Fruit fly (Drosophila melanogaster) S2 (cell line): ENCODE data around the gene Dad1.

ENCODE experiments used
- CG8478 ChIP-seq: fragments of >200 bp; optimal IDR thresholded peaks from 2 replicates; lab custom pipeline; 2018
- CTCF ChIP-seq, 2 experiments: fragments of >200 bp; optimal IDR thresholded peaks; 2 replicates each; lab custom pipeline; 2018

DNA sequence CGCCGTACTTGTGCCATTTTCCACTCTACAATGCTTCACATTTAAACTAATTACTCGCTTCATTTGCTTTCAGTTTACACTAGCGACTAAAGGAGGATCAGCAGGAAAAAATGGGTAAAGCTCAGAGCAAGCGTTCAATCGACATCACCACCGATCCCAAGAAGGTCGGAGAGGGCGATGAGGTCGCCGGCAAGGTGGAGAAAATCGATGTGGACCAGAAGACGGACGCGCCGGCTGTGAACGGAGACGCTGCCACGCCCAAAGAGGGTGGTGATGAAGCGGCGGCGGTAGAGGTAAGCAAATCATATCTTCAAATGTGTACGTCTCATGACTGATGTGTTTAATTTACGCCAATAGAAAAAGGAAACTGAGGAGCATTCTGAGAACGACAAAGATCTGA lies 42.9 kb upstream of the Dad1 start:
- TF ChIP-seq CG8478 (no peak), CTCF (optimal IDR thresholded peaks at IDR 0.05; lab: Kevin White, UChicago) (no peak)
